Worm (Caenorhabditis elegans): ENCODE results near the gene nsy-1.

- TF ChIP-seq fos-1 (tag; optimal IDR thresholded peaks at IDR 0.05) (no peak), C16A3.4 (tag; optimal IDR thresholded peaks at IDR 0.05) (no peak)
Observed at ce11 chrII:5018578-5018977, 4.0 kb upstream of the nsy-1 start.
